Fruit fly (Drosophila melanogaster) whole organism, embryonic: Measurements from ENCODE around the gene CAH4.

Source experiments
- Abd-B ChIP-seq: fragments of 200-800 bp; sonication (Bioruptor generic); optimal IDR thresholded peaks from 2 replicates; lab custom pipeline; 2018; ENCODE audit warnings: missing biosample characterization, mild to moderate bottlenecking, missing genetic modification characterization, moderate library complexity
- Antp ChIP-seq: fragments of 200-800 bp; sonication (Bioruptor generic); optimal IDR thresholded peaks from 3 replicates; lab custom pipeline; 2016; ENCODE audit warnings: missing biosample characterization, missing genetic modification characterization
- CG11085 ChIP-seq: fragments of 200-800 bp; sonication (Bioruptor generic); IDR thresholded peaks from 2 replicates; pipeline ENCODE4 v1.3.6; 2022; ENCODE audit warnings: missing biosample characterization, missing genetic modification characterization
- CG11398 ChIP-seq: fragments of 200-800 bp; sonication (Bioruptor generic); optimal IDR thresholded peaks from 2 replicates; lab custom pipeline; 2016; ENCODE audit warnings: missing biosample characterization, missing genetic modification characterization
- CG11696 ChIP-seq: fragments of 200-800 bp; sonication (Bioruptor generic); IDR thresholded peaks from 2 replicates; pipeline ENCODE4 v1.3.6; 2022; ENCODE audit warnings: missing biosample characterization, missing genetic modification characterization
- CG12659 ChIP-seq: fragments of 200-800 bp; sonication (Bioruptor generic); optimal IDR thresholded peaks from 3 replicates; lab custom pipeline; 2017; ENCODE audit warnings: mild to moderate bottlenecking, missing biosample characterization, missing genetic modification reagents, missing genetic modification characterization
- CG14860 ChIP-seq: fragments of 200-800 bp; sonication (Bioruptor generic); IDR thresholded peaks from 3 replicates; pipeline ENCODE4 v1.3.6; 2022; ENCODE audit warnings: missing biosample characterization, missing genetic modification characterization; ENCODE audit not compliant: partially characterized antibody
- CG15011 ChIP-seq: fragments of 200-800 bp; sonication (Bioruptor generic); optimal IDR thresholded peaks from 3 replicates; lab custom pipeline; 2018; ENCODE audit warnings: missing biosample characterization, mild to moderate bottlenecking, missing genetic modification characterization
- CG15514 ChIP-seq: fragments of 200-800 bp; sonication (Bioruptor generic); optimal IDR thresholded peaks from 3 replicates; lab custom pipeline; 2017; ENCODE audit warnings: missing biosample characterization, missing genetic modification characterization, mild to moderate bottlenecking, moderate library complexity, missing genetic modification reagents
- CG1602 ChIP-seq: fragments of 200-800 bp; sonication (Bioruptor generic); optimal IDR thresholded peaks from 3 replicates; lab custom pipeline; 2016; ENCODE audit warnings: missing biosample characterization, missing genetic modification characterization
- CG18476 ChIP-seq: fragments of 200-800 bp; sonication (Bioruptor generic); optimal IDR thresholded peaks from 2 replicates; lab custom pipeline; 2016; ENCODE audit warnings: missing biosample characterization, mild to moderate bottlenecking, missing genetic modification characterization
- CG30020 ChIP-seq: fragments of 200-800 bp; optimal IDR thresholded peaks from 2 replicates; lab custom pipeline; 2019; ENCODE audit warnings: missing biosample characterization, mild to moderate bottlenecking, missing genetic modification characterization, moderate library complexity
- CG32532 ChIP-seq: fragments of 200-800 bp; sonication (Bioruptor generic); IDR thresholded peaks from 2 replicates; pipeline ENCODE4 v1.3.6; 2022; ENCODE audit warnings: missing biosample characterization, missing genetic modification characterization
- CG4424 ChIP-seq: fragments of 200-800 bp; sonication (Bioruptor generic); optimal IDR thresholded peaks from 3 replicates; lab custom pipeline; 2016; ENCODE audit warnings: missing biosample characterization, missing genetic modification characterization
- CG4617 ChIP-seq: fragments of 200-800 bp; sonication (Bioruptor generic); optimal IDR thresholded peaks from 3 replicates; lab custom pipeline; 2016; ENCODE audit warnings: missing biosample characterization, missing genetic modification characterization, borderline replicate concordance
- CG6654 ChIP-seq: fragments of 200-800 bp; sonication (Bioruptor generic); optimal IDR thresholded peaks from 2 replicates; lab custom pipeline; 2017; ENCODE audit warnings: missing biosample characterization, mild to moderate bottlenecking, missing genetic modification characterization
- CG6683 ChIP-seq: fragments of 200-800 bp; sonication (Bioruptor generic); optimal IDR thresholded peaks from 2 replicates; lab custom pipeline; 2017; ENCODE audit warnings: missing biosample characterization, mild to moderate bottlenecking, missing genetic modification characterization, missing genetic modification reagents
- CG6791 ChIP-seq: fragments of 200-800 bp; sonication (Bioruptor generic); IDR thresholded peaks from 3 replicates; pipeline ENCODE4 v1.3.6; 2022; ENCODE audit warnings: missing biosample characterization, missing genetic modification characterization; ENCODE audit not compliant: partially characterized antibody
- CG7928 ChIP-seq: fragments of 200-800 bp; sonication (Bioruptor generic); optimal IDR thresholded peaks from 2 replicates; lab custom pipeline; 2017; ENCODE audit warnings: missing biosample characterization, mild to moderate bottlenecking, missing genetic modification characterization
- CG8388 ChIP-seq: fragments of 200-800 bp; sonication (Bioruptor generic); optimal IDR thresholded peaks from 2 replicates; lab custom pipeline; 2019; ENCODE audit warnings: missing biosample characterization, mild to moderate bottlenecking, missing genetic modification characterization, moderate library complexity
- CG9609 ChIP-seq: fragments of 200-800 bp; sonication (Bioruptor generic); optimal IDR thresholded peaks from 3 replicates; lab custom pipeline; 2016; ENCODE audit warnings: missing biosample characterization, missing genetic modification characterization
- CHES-1-like ChIP-seq: fragments of 200-800 bp; sonication (Bioruptor generic); optimal IDR thresholded peaks from 2 replicates; lab custom pipeline; 2016; ENCODE audit warnings: missing biosample characterization, missing genetic modification characterization
- CoRest ChIP-seq: fragments of 200-800 bp; sonication (Bioruptor generic); optimal IDR thresholded peaks from 3 replicates; lab custom pipeline; 2018; ENCODE audit warnings: missing biosample characterization, mild to moderate bottlenecking, missing genetic modification characterization, moderate library complexity
- Deaf1 ChIP-seq: fragments of 200-800 bp; optimal IDR thresholded peaks from 3 replicates; lab custom pipeline; 2019; ENCODE audit warnings: missing biosample characterization, mild to moderate bottlenecking, missing genetic modification characterization, moderate library complexity
- E2f1 ChIP-seq: fragments of 200-800 bp; sonication (Bioruptor generic); IDR thresholded peaks from 2 replicates; pipeline ENCODE4 v1.3.6; 2022; ENCODE audit warnings: missing biosample characterization, missing genetic modification characterization
- Elba2 ChIP-seq: fragments of 200-800 bp; sonication (Bioruptor generic); optimal IDR thresholded peaks from 3 replicates; lab custom pipeline; 2016; ENCODE audit warnings: missing biosample characterization, missing genetic modification characterization
- Fer2 ChIP-seq: fragments of 200-800 bp; sonication (Bioruptor generic); optimal IDR thresholded peaks from 2 replicates; lab custom pipeline; 2018; ENCODE audit warnings: missing biosample characterization, mild to moderate bottlenecking, missing genetic modification characterization, moderate library complexity
- H15 ChIP-seq: fragments of 200-800 bp; sonication (Bioruptor generic); IDR thresholded peaks from 3 replicates; pipeline ENCODE4 v1.3.6; 2022; ENCODE audit warnings: missing biosample characterization, missing genetic modification characterization
- HmgD ChIP-seq: fragments of 200-800 bp; sonication (Bioruptor generic); optimal IDR thresholded peaks from 3 replicates; lab custom pipeline; 2016; ENCODE audit warnings: missing biosample characterization, missing genetic modification characterization
- Hmr ChIP-seq: fragments of 200-800 bp; sonication (Bioruptor generic); optimal IDR thresholded peaks from 3 replicates; lab custom pipeline; 2017; ENCODE audit warnings: mild to moderate bottlenecking, missing biosample characterization, missing genetic modification reagents, missing genetic modification characterization
- MESR4 ChIP-seq: fragments of 200-800 bp; sonication (Bioruptor generic); optimal IDR thresholded peaks from 2 replicates; lab custom pipeline; 2018; ENCODE audit warnings: missing biosample characterization, mild to moderate bottlenecking, missing genetic modification characterization, moderate library complexity
- Meics ChIP-seq: fragments of 200-800 bp; sonication (Bioruptor generic); optimal IDR thresholded peaks from 2 replicates; lab custom pipeline; 2017; ENCODE audit warnings: missing biosample characterization, mild to moderate bottlenecking, missing genetic modification characterization
- Myb ChIP-seq: fragments of 200-800 bp; sonication (Bioruptor generic); optimal IDR thresholded peaks from 2 replicates; lab custom pipeline; 2016; ENCODE audit warnings: missing biosample characterization, missing genetic modification characterization
- NK7.1 ChIP-seq: fragments of 200-800 bp; sonication (Bioruptor generic); optimal IDR thresholded peaks from 3 replicates; lab custom pipeline; 2016; ENCODE audit warnings: missing biosample characterization, missing genetic modification characterization
- Pdp1 ChIP-seq, 2 experiments: fragments of 200-800 bp; sonication (Bioruptor generic); optimal IDR thresholded peaks; 3 replicates each; lab custom pipeline; 2016; ENCODE audit warnings: missing biosample characterization in 2 of 2, missing genetic modification characterization in 2 of 2, mild to moderate bottlenecking in 1 of 2, moderate library complexity in 1 of 2
- Ptx1 ChIP-seq: fragments of 200-800 bp; sonication (Bioruptor generic); IDR thresholded peaks from 2 replicates; pipeline ENCODE4 v1.3.6; 2022; ENCODE audit warnings: missing biosample characterization, missing genetic modification characterization
- Sry-β ChIP-seq: fragments of 200-800 bp; sonication (Bioruptor generic); optimal IDR thresholded peaks from 2 replicates; lab custom pipeline; 2018; ENCODE audit warnings: missing biosample characterization, mild to moderate bottlenecking, missing genetic modification characterization, moderate library complexity
- bowl ChIP-seq: fragments of 200-800 bp; sonication (Bioruptor generic); IDR thresholded peaks from 2 replicates; pipeline ENCODE4 v1.3.6; 2022; ENCODE audit warnings: missing biosample characterization, missing genetic modification characterization
- br ChIP-seq: fragments of >200 bp; optimal IDR thresholded peaks from 2 replicates; lab custom pipeline; 2017
- cad ChIP-seq: fragments of >200 bp; optimal IDR thresholded peaks from 2 replicates; lab custom pipeline; 2017; ENCODE audit warnings: missing biosample characterization, missing genetic modification characterization
- crol ChIP-seq: fragments of 200-800 bp; sonication (Bioruptor generic); IDR thresholded peaks from 2 replicates; pipeline ENCODE4 v1.3.6; 2022; ENCODE audit warnings: missing biosample characterization, missing genetic modification characterization
- ewg ChIP-seq: fragments of 200-800 bp; sonication (Bioruptor generic); optimal IDR thresholded peaks from 3 replicates; lab custom pipeline; 2017; ENCODE audit warnings: mild to moderate bottlenecking, missing biosample characterization, missing genetic modification reagents, missing genetic modification characterization
- h ChIP-seq: fragments of >200 bp; optimal IDR thresholded peaks from 2 replicates; lab custom pipeline; 2017
- kay ChIP-seq: fragments of 200-800 bp; sonication (Bioruptor generic); optimal IDR thresholded peaks from 2 replicates; lab custom pipeline; 2016; ENCODE audit warnings: missing biosample characterization, missing genetic modification characterization
- klu ChIP-seq: fragments of 200-800 bp; sonication (Bioruptor generic); IDR thresholded peaks from 2 replicates; pipeline ENCODE4 v1.3.6; 2022; ENCODE audit warnings: missing biosample characterization, missing genetic modification characterization
- mam ChIP-seq: fragments of 200-800 bp; sonication (Bioruptor generic); optimal IDR thresholded peaks from 3 replicates; lab custom pipeline; 2016; ENCODE audit warnings: missing biosample characterization, missing genetic modification characterization
- mld ChIP-seq: fragments of 200-800 bp; sonication (Bioruptor generic); IDR thresholded peaks from 3 replicates; pipeline ENCODE4 v1.3.6; 2022; ENCODE audit warnings: missing biosample characterization, missing genetic modification characterization; ENCODE audit not compliant: partially characterized antibody
- pum ChIP-seq: fragments of 200-800 bp; sonication (Bioruptor generic); optimal IDR thresholded peaks from 2 replicates; lab custom pipeline; 2016; ENCODE audit warnings: missing biosample characterization, missing genetic modification characterization
- sima ChIP-seq: fragments of 200-800 bp; sonication (Bioruptor generic); optimal IDR thresholded peaks from 2 replicates; lab custom pipeline; 2016; ENCODE audit warnings: missing biosample characterization, missing genetic modification characterization
- sug ChIP-seq: fragments of 200-800 bp; optimal IDR thresholded peaks from 2 replicates; lab custom pipeline; 2019; ENCODE audit warnings: missing biosample characterization, mild to moderate bottlenecking, missing genetic modification characterization, moderate library complexity
- zen2 ChIP-seq: fragments of 200-800 bp; sonication (Bioruptor generic); IDR thresholded peaks from 3 replicates; pipeline ENCODE4 v1.3.6; 2022; ENCODE audit warnings: missing biosample characterization, missing genetic modification characterization; ENCODE audit not compliant: partially characterized antibody

The CAH4 gene

DNA sequence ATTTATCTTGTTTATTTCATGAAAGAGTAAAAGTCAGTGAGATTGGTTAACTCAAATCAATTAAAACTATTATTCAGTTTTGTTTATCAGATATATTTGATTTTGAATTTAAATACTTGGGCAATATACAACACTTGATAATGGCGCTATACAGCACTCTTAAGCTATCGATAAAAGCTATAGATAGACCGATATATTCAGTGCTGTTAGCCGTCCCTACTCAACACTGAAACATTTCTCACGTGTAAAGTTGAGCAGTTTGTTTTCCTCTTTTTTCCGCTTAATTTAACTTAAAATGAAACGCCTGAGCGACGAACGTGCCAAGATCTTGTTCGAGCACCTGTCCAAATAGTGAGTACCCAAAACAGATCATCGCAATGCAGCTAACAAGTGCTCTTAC, 6.9 kb downstream of the CAH4 start, which contains the start of gene CG7006 (continued):
- TF ChIP-seq CG7928 (GFP tag; lab: Kevin White, UChicago) (peak; percentile 29), klu (GFP tag; lab: Robert Waterston, UW) (peak; percentile 62; the same call in 1 of the 2 replicates), ewg (GFP tag; lab: Kevin White, UChicago) (peak; percentile 15), Abd-B (GFP tag; lab: Kevin White, UChicago) (peak; percentile 27), CoRest (tag; lab: Kevin White, UChicago) (peak; percentile 58), bowl (no peak), MESR4 (GFP tag; lab: Kevin White, UChicago) (peak; percentile 72), sima (GFP tag; lab: Kevin White, UChicago) (no peak), Meics (peak; percentile 54), sug (tag; lab: Kevin White, UChicago) (no peak), Ptx1 (GFP tag; lab: Robert Waterston, UW) (peak; percentile 64), CG4424 (GFP tag; lab: Kevin White, UChicago) (peak; percentile 65), CG6683 (GFP tag; lab: Kevin White, UChicago) (no peak), E2f1 (0 out of 2 replicates have a peak, but pooled peaks have one; percentile 42), CG15514 (peak; percentile 62), br (lab: Kevin White, UChicago) (no peak), CG15011 (peak; percentile 30), h (no peak), CG11085 (GFP tag; lab: Robert Waterston, UW) (peak; percentile 66), CG18476 (GFP tag; lab: Kevin White, UChicago) (peak; percentile 48), CG30020 (tag; lab: Kevin White, UChicago) (no peak), CG11696 (GFP tag; lab: Robert Waterston, UW) (no peak), CG1602 (GFP tag; lab: Kevin White, UChicago) (peak; percentile 56), CHES-1-like (GFP tag; lab: Kevin White, UChicago) (peak; percentile 75), zen2 (GFP tag; lab: Robert Waterston, UW) (no peak; the same call in 2 of the 3 replicates), CG32532 (GFP tag; lab: Robert Waterston, UW) (peak; percentile 70; the same call in 1 of the 2 replicates), Hmr (GFP tag; lab: Kevin White, UChicago) (peak; percentile 73), Myb (GFP tag; lab: Kevin White, UChicago) (peak; percentile 95), pum (GFP tag; lab: Kevin White, UChicago) (peak; percentile 58), Antp (GFP tag; lab: Kevin White, UChicago) (peak; percentile 78), CG6654 (no peak), Sry-β (no peak), HmgD (GFP tag; lab: Kevin White, UChicago) (peak; percentile 76), CG6791 (GFP tag; lab: Robert Waterston, UW) (peak; percentile 88), Pdp1 (GFP tag; optimal IDR thresholded peaks at IDR 0.05; lab: Kevin White, UChicago) (peak; percentile 65 to 78), Fer2 (tag; lab: Kevin White, UChicago) (peak; percentile 48), CG12659 (peak; percentile 82), mam (GFP tag; lab: Kevin White, UChicago) (peak; percentile 91), kay (GFP tag; lab: Kevin White, UChicago) (peak; percentile 69), CG4617 (GFP tag; lab: Kevin White, UChicago) (peak; percentile 79), Elba2 (GFP tag; lab: Kevin White, UChicago) (peak; percentile 10), cad (no peak), CG11398 (GFP tag; lab: Kevin White, UChicago) (peak; percentile 46), Deaf1 (no peak), mld (peak; percentile 50; the same call in 1 of the 3 replicates), crol (GFP tag; lab: Robert Waterston, UW) (no peak), CG14860 (GFP tag; lab: Robert Waterston, UW) (peak; percentile 61), CG8388 (GFP tag; lab: Kevin White, UChicago) (no peak), NK7.1 (peak; percentile 38), CG9609 (GFP tag; lab: Kevin White, UChicago) (peak; percentile 78), H15 (GFP tag; lab: Robert Waterston, UW) (peak; percentile 50; the same call in 1 of the 3 replicates)
